Worm (Caenorhabditis elegans) whole organism, L3 larva: ENCODE measurements around the gene F56D6.8.

Source experiments
- R02D3.7 ChIP-seq: fragments of 150-350 bp; optimal IDR thresholded peaks from 2 replicates; lab custom pipeline; 2014; ENCODE audit warnings: missing biosample characterization, missing genetic modification characterization
- ama-1 ChIP-seq: fragments of 150-350 bp; optimal IDR thresholded peaks from 2 replicates; lab custom pipeline; 2018
- daf-12 ChIP-seq: fragments of 150-350 bp; optimal IDR thresholded peaks from 2 replicates; lab custom pipeline; 2014; ENCODE audit warnings: missing biosample characterization, missing genetic modification reagents, missing genetic modification characterization
- elt-2 ChIP-seq: sonication (generic microtip); optimal IDR thresholded peaks from 2 replicates; lab custom pipeline; 2016; ENCODE audit warnings: missing genetic modification reagents, mild to moderate bottlenecking, missing genetic modification characterization, missing compliant biosample characterization
- nhr-11 ChIP-seq: fragments of 150-350 bp; optimal IDR thresholded peaks from 2 replicates; lab custom pipeline; 2014; ENCODE audit warnings: missing biosample characterization, missing genetic modification characterization
- nhr-28 ChIP-seq: fragments of 150-350 bp; optimal IDR thresholded peaks from 2 replicates; lab custom pipeline; 2014; ENCODE audit warnings: missing biosample characterization, missing genetic modification characterization
- nhr-76 ChIP-seq: fragments of 150-350 bp; sonication (generic microtip); optimal IDR thresholded peaks from 5 replicates; lab custom pipeline; 2014; ENCODE audit warnings: missing biosample characterization, missing genetic modification characterization
- unc-62 ChIP-seq: fragments of 150-350 bp; sonication (generic microtip); optimal IDR thresholded peaks from 4 replicates; lab custom pipeline; 2014; ENCODE audit warnings: missing biosample characterization, missing genetic modification reagents, missing genetic modification characterization
- ztf-11 ChIP-seq: fragments of 150-350 bp; optimal IDR thresholded peaks from 2 replicates; lab custom pipeline; 2014; ENCODE audit warnings: missing biosample characterization, missing genetic modification characterization

- TF ChIP-seq ama-1 (lab: Kevin White, UChicago) (no peak), nhr-28 (tag; lab: Kevin White, UChicago) (no peak), nhr-76 (tag; lab: Kevin White, UChicago) (no peak), unc-62 (GFP tag; lab: Kevin White, UChicago) (no peak), elt-2 (tag; lab: Kevin White, UChicago) (no peak), R02D3.7 (tag; lab: Kevin White, UChicago) (no peak), nhr-11 (tag; lab: Kevin White, UChicago) (no peak), ztf-11 (tag; lab: Kevin White, UChicago) (no peak), daf-12 (tag; lab: Kevin White, UChicago) (no peak)
These were observed 18.4 kb upstream of the F56D6.8 start, which contains the start of gene F56D6.20 for ce11 chrIV:3912598-3912997.
